Fruit fly (Drosophila melanogaster): ENCODE data around the gene CG5653.

Gene CG5653

dm6 chr3L:8953199-8953956 is 12.8 kb downstream of the CG5653 start (continued):
- TF ChIP-seq sna (GFP tag; IDR thresholded peaks at IDR 0.05; ENCODE audit: partially characterized antibody) (no peak), CG8765 (GFP tag; IDR thresholded peaks at IDR 0.05) (no peak), CG7839 (tag; optimal IDR thresholded peaks at IDR 0.05) (peak; percentile 78), bbx (GFP tag; IDR thresholded peaks at IDR 0.05; ENCODE audit: partially characterized antibody) (peak; percentile 12), B-H2 (GFP tag; optimal IDR thresholded peaks at IDR 0.05) (peak; percentile 18), CG6272 (GFP tag; IDR thresholded peaks at IDR 0.05) (no peak), CG7928 (GFP tag; optimal IDR thresholded peaks at IDR 0.05) (peak; percentile 2), zfh2 (GFP tag; optimal IDR thresholded peaks at IDR 0.05) (peak; percentile 50), CG3847 (GFP tag; IDR thresholded peaks at IDR 0.05) (no peak), hkb (optimal IDR thresholded peaks at IDR 0.05) (no peak), hkb (GFP tag; IDR thresholded peaks at IDR 0.05) (no peak), grn (GFP tag; optimal IDR thresholded peaks at IDR 0.05) (no peak), trh (GFP tag; optimal IDR thresholded peaks at IDR 0.05) (no peak), schlank (tag; optimal IDR thresholded peaks at IDR 0.05) (no peak), Atf6 (GFP tag; IDR thresholded peaks at IDR 0.05) (0 out of 2 replicates have a peak, but pooled peaks have one; percentile 17), Sry-β (GFP tag; optimal IDR thresholded peaks at IDR 0.05) (peak; percentile 4), sisA (GFP tag; IDR thresholded peaks at IDR 0.05) (no peak), maf-S (GFP tag; optimal IDR thresholded peaks at IDR 0.05) (peak; percentile 55), sr (GFP tag; IDR thresholded peaks at IDR 0.05) (no peak), YL-1 (GFP tag; optimal IDR thresholded peaks at IDR 0.05) (peak; percentile 35), CG4617 (GFP tag; optimal IDR thresholded peaks at IDR 0.05; ENCODE audit: borderline replicate concordance) (no peak), CG17802 (tag; optimal IDR thresholded peaks at IDR 0.05) (no peak), CG15479 (GFP tag; optimal IDR thresholded peaks at IDR 0.05) (no peak), gfzf (GFP tag; optimal IDR thresholded peaks at IDR 0.05) (no peak), cg (GFP tag; optimal IDR thresholded peaks at IDR 0.05) (no peak), Chrac-16 (GFP tag; optimal IDR thresholded peaks at IDR 0.05) (no peak), CG17912 (GFP tag; optimal IDR thresholded peaks at IDR 0.05) (no peak), CG10654 (GFP tag; optimal IDR thresholded peaks at IDR 0.05) (peak; percentile 4), ken (GFP tag; IDR thresholded peaks at IDR 0.05) (0 out of 3 replicates have a peak, but pooled peaks have one; percentile 21), dysf (GFP tag; IDR thresholded peaks at IDR 0.05) (peak; percentile 72), crp (GFP tag; optimal IDR thresholded peaks at IDR 0.05) (peak in 1 of 2 experiments; percentile 52), CG10462 (GFP tag; optimal IDR thresholded peaks at IDR 0.05) (no peak), Trl (optimal IDR thresholded peaks at IDR 0.05) (no peak), Trl (GFP tag; optimal IDR thresholded peaks at IDR 0.05) (peak; percentile 22), gem (tag; optimal IDR thresholded peaks at IDR 0.05) (peak; percentile 84), row (GFP tag; IDR thresholded peaks at IDR 0.05) (peak; percentile 93), CG11723 (GFP tag; optimal IDR thresholded peaks at IDR 0.05) (peak; percentile 49), Bteb2 (GFP tag; optimal IDR thresholded peaks at IDR 0.05) (no peak), danr (GFP tag; IDR thresholded peaks at IDR 0.05) (no peak), CG32532 (GFP tag; IDR thresholded peaks at IDR 0.05) (0 out of 2 replicates have a peak, but pooled peaks have one; percentile 9), grau (tag; optimal IDR thresholded peaks at IDR 0.05) (peak; percentile 76), eyg (GFP tag; optimal IDR thresholded peaks at IDR 0.05) (no peak), CG6791 (GFP tag; IDR thresholded peaks at IDR 0.05; ENCODE audit: partially characterized antibody) (no peak; the same call in 1 of the 3 replicates), chm (GFP tag; IDR thresholded peaks at IDR 0.05) (peak; percentile 63), CG8478 (optimal IDR thresholded peaks at IDR 0.05) (no peak), seq (GFP tag; IDR thresholded peaks at IDR 0.05) (no peak), Adf1 (GFP tag; IDR thresholded peaks at IDR 0.05) (no peak), ATbp (GFP tag; optimal IDR thresholded peaks at IDR 0.05) (peak; percentile 70), Blimp-1 (GFP tag; optimal IDR thresholded peaks at IDR 0.05) (peak; percentile 59), nom (GFP tag; optimal IDR thresholded peaks at IDR 0.05) (peak; percentile 40)
